Worm (Caenorhabditis elegans) whole organism, L3 larva: Measurements from ENCODE around the gene C25H3.16.

Experiments used
- ZK546.5 ChIP-seq: sonication (generic microtip); optimal IDR thresholded peaks from 2 replicates; lab custom pipeline; 2017; ENCODE audit warnings: missing biosample characterization, missing genetic modification characterization
- daf-12 ChIP-seq: fragments of 150-350 bp; optimal IDR thresholded peaks from 2 replicates; lab custom pipeline; 2014; ENCODE audit warnings: missing biosample characterization, missing genetic modification reagents, missing genetic modification characterization
- elt-1 ChIP-seq: fragments of 150-350 bp; optimal IDR thresholded peaks from 2 replicates; lab custom pipeline; 2014; ENCODE audit warnings: missing biosample characterization, missing genetic modification characterization
- fkh-10 ChIP-seq: sonication (generic microtip); optimal IDR thresholded peaks from 2 replicates; lab custom pipeline; 2017; ENCODE audit warnings: missing biosample characterization, missing genetic modification reagents, missing genetic modification characterization
- nhr-12 ChIP-seq: fragments of 150-350 bp; optimal IDR thresholded peaks from 2 replicates; lab custom pipeline; 2014; ENCODE audit warnings: missing biosample characterization, missing genetic modification characterization
- nhr-28 ChIP-seq: fragments of 150-350 bp; optimal IDR thresholded peaks from 2 replicates; lab custom pipeline; 2014; ENCODE audit warnings: missing biosample characterization, missing genetic modification characterization
- ztf-4 ChIP-seq: fragments of 150-350 bp; optimal IDR thresholded peaks from 2 replicates; lab custom pipeline; 2014; ENCODE audit warnings: missing biosample characterization, missing genetic modification characterization

DNA sequence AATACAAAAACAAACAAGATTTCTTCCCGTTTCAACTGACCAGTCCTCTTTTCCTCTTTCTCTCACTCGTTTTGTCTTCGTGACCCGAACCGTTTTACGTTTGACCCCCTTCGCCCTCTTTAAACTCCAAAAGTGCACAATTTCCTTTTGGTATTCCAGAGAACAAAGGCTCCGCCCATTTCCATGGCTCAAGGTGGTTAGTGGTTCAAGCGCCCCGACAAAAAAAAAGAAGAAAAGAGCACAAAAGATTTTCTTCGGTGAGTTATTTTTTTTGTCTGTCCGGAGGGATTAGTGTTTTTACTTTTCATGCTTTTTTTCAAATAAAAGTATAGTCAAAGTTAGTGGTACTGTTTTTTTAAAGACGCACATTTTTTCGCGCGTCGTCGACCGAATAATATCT is 41.4 kb downstream of the C25H3.16 start, which contains the start of gene osta-2:
- TF ChIP-seq daf-12 (tag; lab: Kevin White, UChicago) (no peak), ztf-4 (tag; lab: Kevin White, UChicago) (no peak), elt-1 (no peak), fkh-10 (GFP tag; lab: Kevin White, UChicago) (no peak), ZK546.5 (tag; lab: Kevin White, UChicago) (no peak), nhr-28 (tag; lab: Kevin White, UChicago) (no peak), nhr-12 (tag; lab: Kevin White, UChicago) (no peak)
